In the genomic region with DNA sequence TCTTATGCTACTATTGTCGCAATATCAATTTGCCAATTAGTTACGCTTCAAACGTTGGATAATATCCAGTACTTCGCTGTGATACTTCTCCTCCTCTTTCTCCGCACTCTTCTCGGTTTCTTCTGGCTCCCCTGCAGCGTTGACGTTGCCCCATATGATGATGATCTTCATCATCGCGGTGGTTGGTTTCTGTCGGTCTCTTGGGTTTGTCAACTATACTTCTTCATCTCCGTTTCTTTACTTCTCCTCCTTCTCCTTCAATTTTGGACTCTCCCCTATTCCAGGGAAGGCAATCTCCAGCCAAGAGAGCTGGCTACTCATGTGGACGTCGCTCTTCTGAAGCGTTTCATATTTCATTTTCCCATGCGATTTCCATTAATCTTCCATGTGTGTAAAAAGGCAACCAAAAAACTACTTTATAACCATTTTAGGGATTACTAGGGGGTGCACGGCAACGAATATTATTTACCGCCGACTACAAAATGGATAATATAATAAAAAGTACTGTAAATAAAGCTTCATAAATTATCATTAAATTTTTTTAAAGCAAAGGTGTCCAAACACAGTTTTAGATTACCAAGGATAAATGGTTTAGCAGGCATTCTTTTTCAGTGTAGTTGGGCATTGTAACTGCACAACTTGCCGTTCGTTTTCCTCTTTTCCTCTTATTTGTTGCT, we compare ENCODE assay signal across 2 fruit fly cellular contexts.
TF ChIP-seq lines count a peak whose summit lies in the region.

No protein-coding gene starts in this region.

TF ChIP-seq in whole organism, embryonic, 481 proteins besides CTCF, POLR2A, EP300 and RAD21 (continued from another document and continues in another):
- TF ChIP-seq CG18262 (tag; optimal IDR thresholded peaks at IDR 0.05; lab: Kevin White, UChicago) = peak; percentile 51
- peak; percentile 58 for TF ChIP-seq Med (GFP tag; lab: Kevin White, UChicago)
- TF ChIP-seq phol (tag; optimal IDR thresholded peaks at IDR 0.05; lab: Kevin White, UChicago) = peak; percentile 23
- no peak for TF ChIP-seq hbn (GFP tag; IDR thresholded peaks at IDR 0.05; lab: Robert Waterston, UW; ENCODE audit: partially characterized antibody)
- TF ChIP-seq CG18619 (GFP tag; optimal IDR thresholded peaks at IDR 0.05; lab: Kevin White, UChicago) = no peak
- peak; percentile 46 for TF ChIP-seq CG18599 (GFP tag; optimal IDR thresholded peaks at IDR 0.05; lab: Kevin White, UChicago)
- peak; percentile 11 for TF ChIP-seq corto (GFP tag; optimal IDR thresholded peaks at IDR 0.05; lab: Kevin White, UChicago)
- no peak for TF ChIP-seq CG12104 (GFP tag; optimal IDR thresholded peaks at IDR 0.05; lab: Kevin White, UChicago)
- TF ChIP-seq CG2678 (tag; optimal IDR thresholded peaks at IDR 0.05; lab: Kevin White, UChicago) = peak; percentile 20
- no peak for TF ChIP-seq vvl (GFP tag; IDR thresholded peaks at IDR 0.05; lab: Robert Waterston, UW)
- peak; percentile 19 for TF ChIP-seq CG1603 (tag; optimal IDR thresholded peaks at IDR 0.05; lab: Kevin White, UChicago)
- no peak for TF ChIP-seq CoRest (tag; optimal IDR thresholded peaks at IDR 0.05; lab: Kevin White, UChicago)
- peak; percentile 43 for TF ChIP-seq CG4424 (GFP tag; optimal IDR thresholded peaks at IDR 0.05; lab: Kevin White, UChicago)
- TF ChIP-seq CG11398 (GFP tag; optimal IDR thresholded peaks at IDR 0.05; lab: Kevin White, UChicago) = no peak
- TF ChIP-seq Rx (GFP tag; IDR thresholded peaks at IDR 0.05; lab: Robert Waterston, UW) = 0 out of 2 replicates have a peak, but pooled peaks have one; percentile 7
- TF ChIP-seq CG11696 (GFP tag; IDR thresholded peaks at IDR 0.05; lab: Robert Waterston, UW) = no peak
- TF ChIP-seq CG14710 (tag; optimal IDR thresholded peaks at IDR 0.05; lab: Kevin White, UChicago) = peak; percentile 5
- 0 out of 2 replicates have a peak, but pooled peaks have one; percentile 39 for TF ChIP-seq CG31441 (GFP tag; IDR thresholded peaks at IDR 0.05; lab: Robert Waterston, UW)
- TF ChIP-seq Asciz (GFP tag; optimal IDR thresholded peaks at IDR 0.05; lab: Kevin White, UChicago) = no peak
- peak; percentile 73 for TF ChIP-seq nom (GFP tag; optimal IDR thresholded peaks at IDR 0.05; lab: Kevin White, UChicago)
- peak; percentile 29 for TF ChIP-seq CG2712 (tag; optimal IDR thresholded peaks at IDR 0.05; lab: Kevin White, UChicago)
- no peak for TF ChIP-seq dan (GFP tag; IDR thresholded peaks at IDR 0.05; lab: Robert Waterston, UW)
- TF ChIP-seq Antp (GFP tag; optimal IDR thresholded peaks at IDR 0.05; lab: Kevin White, UChicago) = no peak
- no peak for TF ChIP-seq CG11456 (GFP tag; IDR thresholded peaks at IDR 0.05; lab: Robert Waterston, UW)
- peak; percentile 71 for TF ChIP-seq dmrt11E (tag; optimal IDR thresholded peaks at IDR 0.05; lab: Kevin White, UChicago)
- TF ChIP-seq az2 (GFP tag; optimal IDR thresholded peaks at IDR 0.05; lab: Kevin White, UChicago) = peak; percentile 10
- TF ChIP-seq CG17361 (GFP tag; IDR thresholded peaks at IDR 0.05; lab: Robert Waterston, UW) = peak; percentile 37; the same call in 1 of the 3 replicates
- no peak for TF ChIP-seq Meics (GFP tag; optimal IDR thresholded peaks at IDR 0.05; lab: Kevin White, UChicago)
- TF ChIP-seq Ets65A (GFP tag; lab: Kevin White, UChicago) = peak; percentile 66
- no peak for TF ChIP-seq HLH4C (GFP tag; IDR thresholded peaks at IDR 0.05; lab: Robert Waterston, UW; ENCODE audit: partially characterized antibody)
- TF ChIP-seq CG30020 (tag; optimal IDR thresholded peaks at IDR 0.05; lab: Kevin White, UChicago) = no peak
- TF ChIP-seq Nf-YC (tag; optimal IDR thresholded peaks at IDR 0.05; lab: Kevin White, UChicago) = no peak
- TF ChIP-seq bsh (GFP tag; optimal IDR thresholded peaks at IDR 0.05; lab: Kevin White, UChicago) = peak; percentile 31 to 77
- TF ChIP-seq zfh1 (GFP tag; IDR thresholded peaks at IDR 0.05; lab: Robert Waterston, UW) = 0 out of 3 replicates have a peak, but pooled peaks have one; percentile 22
- TF ChIP-seq CG13894 (tag; optimal IDR thresholded peaks at IDR 0.05; lab: Kevin White, UChicago) = no peak
- TF ChIP-seq stwl (tag; optimal IDR thresholded peaks at IDR 0.05; lab: Kevin White, UChicago) = no peak
- no peak for TF ChIP-seq CG4820 (GFP tag; optimal IDR thresholded peaks at IDR 0.05; lab: Kevin White, UChicago)
- no peak for TF ChIP-seq crp (GFP tag; optimal IDR thresholded peaks at IDR 0.05; lab: Kevin White, UChicago)
- no peak for TF ChIP-seq pho (GFP tag; optimal IDR thresholded peaks at IDR 0.05; lab: Kevin White, UChicago)
- TF ChIP-seq CG12391 (tag; optimal IDR thresholded peaks at IDR 0.05; lab: Kevin White, UChicago) = peak; percentile 53
- peak; percentile 44; the same call in 1 of the 2 replicates for TF ChIP-seq CG4404 (GFP tag; IDR thresholded peaks at IDR 0.05; lab: Robert Waterston, UW)
- peak; percentile 7 for TF ChIP-seq Hsf (GFP tag; optimal IDR thresholded peaks at IDR 0.05; lab: Kevin White, UChicago)
- no peak for TF ChIP-seq Usf (GFP tag; optimal IDR thresholded peaks at IDR 0.05; lab: Kevin White, UChicago)
- peak; percentile 20 for TF ChIP-seq CG10267 (tag; optimal IDR thresholded peaks at IDR 0.05; lab: Kevin White, UChicago)
- TF ChIP-seq ara (GFP tag; IDR thresholded peaks at IDR 0.05; lab: Robert Waterston, UW) = peak; percentile 58
- peak; percentile 5 for TF ChIP-seq D19A (tag; optimal IDR thresholded peaks at IDR 0.05; lab: Kevin White, UChicago)
- peak; percentile 19 for TF ChIP-seq CG30403 (GFP tag; optimal IDR thresholded peaks at IDR 0.05; lab: Kevin White, UChicago)
- TF ChIP-seq croc (GFP tag; conservative IDR thresholded peaks at IDR 0.05; lab: Robert Waterston, UW) = no peak
- TF ChIP-seq CG7839 (tag; optimal IDR thresholded peaks at IDR 0.05; lab: Kevin White, UChicago) = peak; percentile 20
- peak; percentile 3 for TF ChIP-seq gcm (GFP tag; optimal IDR thresholded peaks at IDR 0.05; lab: Kevin White, UChicago)
- TF ChIP-seq CG3407 (GFP tag; optimal IDR thresholded peaks at IDR 0.05; lab: Kevin White, UChicago) = no peak
- no peak for TF ChIP-seq pb (GFP tag; optimal IDR thresholded peaks at IDR 0.05; lab: Kevin White, UChicago)
- TF ChIP-seq Hand (GFP tag; optimal IDR thresholded peaks at IDR 0.05; lab: Kevin White, UChicago) = no peak
- TF ChIP-seq CG32767 (GFP tag; IDR thresholded peaks at IDR 0.05; lab: Robert Waterston, UW) = no peak
- peak; percentile 6 for TF ChIP-seq CG11504 (tag; optimal IDR thresholded peaks at IDR 0.05; lab: Kevin White, UChicago)
- peak in 1 of 3 experiments; percentile 48 for TF ChIP-seq lola (GFP tag; optimal IDR thresholded peaks at IDR 0.05; lab: Kevin White, UChicago)
- peak; percentile 40 for TF ChIP-seq lilli (GFP tag; optimal IDR thresholded peaks at IDR 0.05; lab: Kevin White, UChicago)
- no peak for TF ChIP-seq mirr (GFP tag; optimal IDR thresholded peaks at IDR 0.05; lab: Kevin White, UChicago)
- peak in 1 of 2 experiments; percentile 11 for TF ChIP-seq Trl (optimal IDR thresholded peaks at IDR 0.05; lab: Kevin White, UChicago)
- TF ChIP-seq Trl (GFP tag; optimal IDR thresholded peaks at IDR 0.05; lab: Kevin White, UChicago) = no peak
- TF ChIP-seq CG1529 (GFP tag; optimal IDR thresholded peaks at IDR 0.05; lab: Kevin White, UChicago) = no peak
- TF ChIP-seq CG6175 (GFP tag; IDR thresholded peaks at IDR 0.05; lab: Robert Waterston, UW) = no peak

TF ChIP-seq in whole organism, prepupa, 60 proteins besides CTCF, POLR2A, EP300 and RAD21 (continued from another document):
- peak; percentile 90 for TF ChIP-seq Eip75B (GFP tag; optimal IDR thresholded peaks at IDR 0.05; lab: Kevin White, UChicago)
- TF ChIP-seq CG11294 (GFP tag; IDR thresholded peaks at IDR 0.05; lab: Robert Waterston, UW) = peak; percentile 42; the same call in 1 of the 2 replicates
- peak; percentile 78 to 90 for TF ChIP-seq ss (GFP tag; optimal IDR thresholded peaks at IDR 0.05; lab: Kevin White, UChicago)
- TF ChIP-seq net (GFP tag; optimal IDR thresholded peaks at IDR 0.05; lab: Kevin White, UChicago) = peak; percentile 92
- peak; percentile 92 for TF ChIP-seq CG3919 (GFP tag; optimal IDR thresholded peaks at IDR 0.05; lab: Kevin White, UChicago)
- peak; percentile 91 for TF ChIP-seq CG10669 (GFP tag; optimal IDR thresholded peaks at IDR 0.05; lab: Kevin White, UChicago)
- peak; percentile 82 for TF ChIP-seq Sox102F (GFP tag; optimal IDR thresholded peaks at IDR 0.05; lab: Kevin White, UChicago)
- peak; percentile 36 for TF ChIP-seq CG6854 (GFP tag; optimal IDR thresholded peaks at IDR 0.05; lab: Kevin White, UChicago)
- peak; percentile 93 for TF ChIP-seq pdm3 (GFP tag; optimal IDR thresholded peaks at IDR 0.05; lab: Kevin White, UChicago)
- peak; percentile 86 for TF ChIP-seq CG8119 (GFP tag; IDR thresholded peaks at IDR 0.05; lab: Robert Waterston, UW)
TF ChIP-seq in whole organism, prepupa: peak in this region for 56.
